Worm (Caenorhabditis elegans) whole organism, L2 larva: ENCODE data around the gene tbx-2.
A peak's percentile ranks its signal among the peaks of the same experiment; 100 is the strongest.

Experiments used
- C34F6.9 ChIP-seq: fragments of 150-350 bp; optimal IDR thresholded peaks from 2 replicates; lab custom pipeline; 2014; ENCODE audit warnings: missing biosample characterization, missing genetic modification characterization
- F13H6.1 ChIP-seq: sonication (generic microtip); optimal IDR thresholded peaks from 2 replicates; lab custom pipeline; 2016; ENCODE audit warnings: missing genetic modification characterization, missing compliant biosample characterization
- R02D3.7 ChIP-seq: fragments of 150-350 bp; optimal IDR thresholded peaks from 2 replicates; lab custom pipeline; 2014; ENCODE audit warnings: missing biosample characterization, missing genetic modification characterization
- ZK546.5 ChIP-seq: sonication (generic microtip); optimal IDR thresholded peaks from 2 replicates; lab custom pipeline; 2017; ENCODE audit warnings: missing biosample characterization, missing genetic modification characterization
- alr-1 ChIP-seq: fragments of 150-350 bp; optimal IDR thresholded peaks from 2 replicates; lab custom pipeline; 2014; ENCODE audit warnings: missing biosample characterization, missing genetic modification characterization
- aly-2 ChIP-seq: fragments of 150-350 bp; optimal IDR thresholded peaks from 2 replicates; lab custom pipeline; 2014; ENCODE audit warnings: missing biosample characterization, missing genetic modification characterization
- ama-1 ChIP-seq: fragments of 150-350 bp; optimal IDR thresholded peaks from 2 replicates; lab custom pipeline; 2018; ENCODE audit warnings: inconsistent platforms
- ceh-82 ChIP-seq: fragments of 150-350 bp; optimal IDR thresholded peaks from 2 replicates; lab custom pipeline; 2014; ENCODE audit warnings: missing biosample characterization, missing genetic modification characterization
- crh-2 ChIP-seq: sonication (generic microtip); optimal IDR thresholded peaks from 2 replicates; lab custom pipeline; 2017; ENCODE audit warnings: missing biosample characterization, missing genetic modification characterization
- dmd-4 ChIP-seq: sonication (generic microtip); optimal IDR thresholded peaks from 2 replicates; lab custom pipeline; 2017; ENCODE audit warnings: missing biosample characterization, missing genetic modification characterization
- elt-3 ChIP-seq: sonication (generic microtip); optimal IDR thresholded peaks from 2 replicates; lab custom pipeline; 2017; ENCODE audit warnings: missing biosample characterization, missing genetic modification characterization
- fos-1 ChIP-seq: fragments of 150-350 bp; optimal IDR thresholded peaks from 2 replicates; lab custom pipeline; 2014; ENCODE audit warnings: missing biosample characterization, missing genetic modification characterization
- gmeb-1 ChIP-seq: fragments of 150-350 bp; optimal IDR thresholded peaks from 2 replicates; lab custom pipeline; 2014; ENCODE audit warnings: missing biosample characterization, missing genetic modification characterization
- lin-11 ChIP-seq: fragments of 150-350 bp; sonication (generic microtip); optimal IDR thresholded peaks from 2 replicates; lab custom pipeline; 2014; ENCODE audit warnings: missing biosample characterization, missing genetic modification characterization, inconsistent platforms, mixed read lengths
- lin-13 ChIP-seq: fragments of 150-350 bp; optimal IDR thresholded peaks from 2 replicates; lab custom pipeline; 2014; ENCODE audit warnings: missing biosample characterization, missing genetic modification reagents, missing genetic modification characterization
- lin-39 ChIP-seq: fragments of 150-350 bp; optimal IDR thresholded peaks from 2 replicates; lab custom pipeline; 2014; ENCODE audit warnings: missing biosample characterization, missing genetic modification reagents, missing genetic modification characterization
- lsy-2 ChIP-seq, 2 experiments: fragments of 150-350 bp in 1 of 2; sonication (generic microtip) in 1 of 2; optimal IDR thresholded peaks; 2 replicates each; lab custom pipeline; 2014 to 2017; ENCODE audit warnings: missing biosample characterization in 2 of 2, missing genetic modification characterization in 2 of 2
- mab-5 ChIP-seq: fragments of 150-350 bp; optimal IDR thresholded peaks from 2 replicates; lab custom pipeline; 2014; ENCODE audit warnings: missing biosample characterization, missing genetic modification characterization
- mbf-1 ChIP-seq: sonication (generic microtip); optimal IDR thresholded peaks from 2 replicates; lab custom pipeline; 2017; ENCODE audit warnings: missing biosample characterization, missing genetic modification characterization
- mdl-1 ChIP-seq, 2 experiments: fragments of 150-350 bp in 1 of 2; sonication (generic microtip) in 1 of 2; optimal IDR thresholded peaks; 2 replicates each; lab custom pipeline; 2017; ENCODE audit warnings: missing biosample characterization in 2 of 2, missing genetic modification characterization in 2 of 2
- nhr-11 ChIP-seq: fragments of 150-350 bp; optimal IDR thresholded peaks from 2 replicates; lab custom pipeline; 2014; ENCODE audit warnings: missing biosample characterization, missing genetic modification characterization
- nhr-12 ChIP-seq: fragments of 150-350 bp; optimal IDR thresholded peaks from 2 replicates; lab custom pipeline; 2014; ENCODE audit warnings: missing biosample characterization, missing genetic modification characterization
- nhr-129 ChIP-seq: fragments of 150-350 bp; optimal IDR thresholded peaks from 2 replicates; lab custom pipeline; 2014; ENCODE audit warnings: missing biosample characterization, missing genetic modification characterization
- nhr-21 ChIP-seq: fragments of 150-350 bp; optimal IDR thresholded peaks from 2 replicates; lab custom pipeline; 2014; ENCODE audit warnings: missing biosample characterization, missing genetic modification characterization
- nhr-23 ChIP-seq: fragments of 150-350 bp; optimal IDR thresholded peaks from 2 replicates; lab custom pipeline; 2014; ENCODE audit warnings: missing biosample characterization, missing genetic modification reagents, missing genetic modification characterization
- nhr-237 ChIP-seq: fragments of 150-350 bp; optimal IDR thresholded peaks from 2 replicates; lab custom pipeline; 2014; ENCODE audit warnings: missing biosample characterization, missing genetic modification characterization
- nhr-25 ChIP-seq: fragments of 150-350 bp; sonication (generic microtip); optimal IDR thresholded peaks from 3 replicates; lab custom pipeline; 2014; ENCODE audit warnings: missing biosample characterization, missing genetic modification characterization
- nhr-6 ChIP-seq: fragments of 150-350 bp; optimal IDR thresholded peaks from 2 replicates; lab custom pipeline; 2014; ENCODE audit warnings: missing biosample characterization, missing genetic modification characterization
- sem-4 ChIP-seq: fragments of 150-350 bp; optimal IDR thresholded peaks from 2 replicates; lab custom pipeline; 2014; ENCODE audit warnings: missing biosample characterization, missing genetic modification reagents, missing genetic modification characterization
- skn-1 ChIP-seq: sonication (generic microtip); optimal IDR thresholded peaks from 2 replicates; lab custom pipeline; 2017; ENCODE audit warnings: missing biosample characterization, missing genetic modification characterization
- sma-3 ChIP-seq: sonication (generic microtip); optimal IDR thresholded peaks from 2 replicates; lab custom pipeline; 2016; ENCODE audit warnings: missing genetic modification reagents, missing genetic modification characterization, missing compliant biosample characterization
- sma-9 ChIP-seq, 2 experiments: fragments of 150-350 bp in 1 of 2; sonication (generic microtip) in 1 of 2; optimal IDR thresholded peaks; 2 replicates each; lab custom pipeline; 2014 to 2016; ENCODE audit warnings: missing genetic modification characterization in 2 of 2, mild to moderate bottlenecking in 1 of 2, missing biosample characterization in 1 of 2, missing compliant biosample characterization in 1 of 2, missing genetic modification reagents in 1 of 2, moderate library complexity in 1 of 2
- snpc-4 ChIP-seq: fragments of 150-350 bp; optimal IDR thresholded peaks from 2 replicates; lab custom pipeline; 2014; ENCODE audit warnings: missing biosample characterization, missing genetic modification characterization
- unc-39 ChIP-seq: fragments of 150-350 bp; optimal IDR thresholded peaks from 2 replicates; lab custom pipeline; 2014; ENCODE audit warnings: missing biosample characterization, missing genetic modification characterization
- unc-55 ChIP-seq: fragments of 150-350 bp; sonication (generic microtip); optimal IDR thresholded peaks from 3 replicates; lab custom pipeline; 2014; ENCODE audit warnings: missing biosample characterization, missing genetic modification reagents, missing genetic modification characterization
- zag-1 ChIP-seq: fragments of 150-350 bp; optimal IDR thresholded peaks from 2 replicates; lab custom pipeline; 2014; ENCODE audit warnings: missing biosample characterization, missing genetic modification characterization
- ztf-4 ChIP-seq: fragments of 150-350 bp; optimal IDR thresholded peaks from 2 replicates; lab custom pipeline; 2014; ENCODE audit warnings: missing biosample characterization, missing genetic modification characterization

Gene tbx-2

ce11 chrIII:5162820-5163631 lies 26.9 kb upstream of the tbx-2 start, which contains the start of gene gars-1:
Gene gars-1 (minus strand): TSS chrIII:5163627.
- TF ChIP-seq mab-5 (tag; lab: Kevin White, UChicago) (no peak), nhr-237 (tag; lab: Kevin White, UChicago) (no peak), lsy-2 (tag; optimal IDR thresholded peaks at IDR 0.05; lab: Kevin White, UChicago) (peak; percentile 11 to 23), ama-1 (peak; percentile 57), nhr-25 (tag; lab: Kevin White, UChicago) (peak; percentile 15), nhr-129 (tag; lab: Kevin White, UChicago) (peak; percentile 30), unc-55 (GFP tag; lab: Kevin White, UChicago) (peak; percentile 74), C34F6.9 (tag; lab: Kevin White, UChicago) (peak; percentile 59)

- TF ChIP-seq lin-39 (no peak), ZK546.5 (no peak), skn-1 (no peak), mbf-1 (tag; lab: Kevin White, UChicago) (no peak), nhr-21 (no peak)
Observed at ce11 chrIII:5160803-5161202, 24.7 kb upstream of the tbx-2 start.

- TF ChIP-seq F13H6.1 (tag; lab: Kevin White, UChicago) (no peak), mbf-1 (tag; lab: Kevin White, UChicago) (no peak), zag-1 (tag; lab: Kevin White, UChicago) (no peak), sma-3 (no peak), sem-4 (tag; lab: Kevin White, UChicago) (no peak), ceh-82 (no peak), unc-39 (no peak)
Observed at ce11 chrIII:5159505-5159904, 23.4 kb upstream of the tbx-2 start, which contains the start of gene T10F2.5. Gene T10F2.5 (minus strand): TSS chrIII:5159605.

- TF ChIP-seq nhr-11 (tag; lab: Kevin White, UChicago) = no peak
Observed at ce11 chrIII:5158674-5159073, 22.6 kb upstream of the tbx-2 start, which contains the start of gene oxy-4. Gene oxy-4 (minus strand): TSS chrIII:5158774.

- no peak for TF ChIP-seq snpc-4 (tag; lab: Kevin White, UChicago)
- no peak for TF ChIP-seq alr-1 (tag; lab: Kevin White, UChicago)
- TF ChIP-seq nhr-6 (tag; lab: Kevin White, UChicago) = no peak
- no peak for TF ChIP-seq lin-13
- no peak for TF ChIP-seq ztf-4 (tag; lab: Kevin White, UChicago)
Observed at ce11 chrIII:5155393-5155792, 19.3 kb upstream of the tbx-2 start.

ce11 chrIII:5153137-5153536 lies 17.0 kb upstream of the tbx-2 start, which contains the start of the genes rbm-42 and grwd-1:
Gene rbm-42 (minus strand): TSS chrIII:5153229.
Gene grwd-1 (plus strand): TSS chrIII:5153464.
- TF ChIP-seq lsy-2 (tag; optimal IDR thresholded peaks at IDR 0.05; lab: Kevin White, UChicago) (peak in 1 of 2 experiments; percentile 54), R02D3.7 (tag; lab: Kevin White, UChicago) (no peak), C34F6.9 (tag; lab: Kevin White, UChicago) (peak; percentile 64), nhr-23 (tag; lab: Kevin White, UChicago) (no peak), unc-55 (GFP tag; lab: Kevin White, UChicago) (peak; percentile 80), lin-13 (no peak), nhr-12 (no peak), crh-2 (peak; percentile 21), sma-9 (GFP tag; optimal IDR thresholded peaks at IDR 0.05; lab: Kevin White, UChicago) (no peak), sma-9 (tag; optimal IDR thresholded peaks at IDR 0.05; lab: Kevin White, UChicago) (no peak)

ce11 chrIII:5150980-5151379 lies 14.9 kb upstream of the tbx-2 start:
- TF ChIP-seq lin-39 (no peak), lin-11 (no peak), sma-9 (GFP tag; optimal IDR thresholded peaks at IDR 0.05; lab: Kevin White, UChicago) (no peak), sma-9 (tag; optimal IDR thresholded peaks at IDR 0.05; lab: Kevin White, UChicago) (no peak), unc-39 (no peak), nhr-25 (tag; lab: Kevin White, UChicago) (no peak), aly-2 (tag; lab: Kevin White, UChicago) (no peak), lin-13 (no peak), gmeb-1 (tag; lab: Kevin White, UChicago) (no peak), mdl-1 (tag; optimal IDR thresholded peaks at IDR 0.05; lab: Kevin White, UChicago) (no peak), zag-1 (tag; lab: Kevin White, UChicago) (no peak), dmd-4 (no peak), elt-3 (tag; lab: Kevin White, UChicago) (no peak), fos-1 (no peak)
